Fruit fly (Drosophila melanogaster) whole organism, pupa: Measurements from ENCODE around the gene CG15772.

Source experiments
- CG10348 ChIP-seq: fragments of 200-800 bp; sonication (Bioruptor generic); IDR thresholded peaks from 2 replicates; pipeline ENCODE4 v1.3.6; 2022; ENCODE audit warnings: missing biosample characterization, missing genetic modification characterization
- CG12605 ChIP-seq: fragments of 200-800 bp; sonication (Bioruptor generic); IDR thresholded peaks from 2 replicates; pipeline ENCODE4 v1.3.6; 2022; ENCODE audit warnings: missing biosample characterization, missing genetic modification characterization
- CG13204 ChIP-seq: fragments of 200-800 bp; sonication (Bioruptor generic); optimal IDR thresholded peaks from 2 replicates; lab custom pipeline; 2018; ENCODE audit warnings: missing biosample characterization, mild to moderate bottlenecking, missing genetic modification characterization, moderate library complexity
- CG14655 ChIP-seq: fragments of 200-800 bp; sonication (Bioruptor generic); optimal IDR thresholded peaks from 3 replicates; lab custom pipeline; 2017; ENCODE audit warnings: mild to moderate bottlenecking, missing biosample characterization, missing genetic modification reagents, missing genetic modification characterization
- CG15710 ChIP-seq: fragments of 200-800 bp; sonication (Bioruptor generic); optimal IDR thresholded peaks from 2 replicates; lab custom pipeline; 2018; ENCODE audit warnings: missing biosample characterization, mild to moderate bottlenecking, missing genetic modification characterization, moderate library complexity
- CG17806 ChIP-seq: fragments of 200-800 bp; sonication (Bioruptor generic); optimal IDR thresholded peaks from 2 replicates; lab custom pipeline; 2018; ENCODE audit warnings: missing biosample characterization, mild to moderate bottlenecking, missing genetic modification characterization, moderate library complexity
- CG32121 ChIP-seq: fragments of 200-800 bp; sonication (Bioruptor generic); IDR thresholded peaks from 2 replicates; pipeline ENCODE4 v1.3.6; 2022; ENCODE audit warnings: missing biosample characterization, missing genetic modification characterization
- CG34367 ChIP-seq: fragments of 200-800 bp; sonication (Bioruptor generic); optimal IDR thresholded peaks from 2 replicates; lab custom pipeline; 2018; ENCODE audit warnings: missing biosample characterization, mild to moderate bottlenecking, missing genetic modification characterization
- CG4496 ChIP-seq: fragments of 200-800 bp; sonication (Bioruptor generic); IDR thresholded peaks from 3 replicates; pipeline ENCODE4 v1.3.6; 2022; ENCODE audit warnings: missing biosample characterization, missing genetic modification characterization
- CG8159 ChIP-seq: fragments of 200-800 bp; sonication (Bioruptor generic); optimal IDR thresholded peaks from 3 replicates; lab custom pipeline; 2018; ENCODE audit warnings: missing biosample characterization, mild to moderate bottlenecking, missing genetic modification characterization, moderate library complexity
- CG8301 ChIP-seq: fragments of 200-800 bp; sonication (Bioruptor generic); optimal IDR thresholded peaks from 2 replicates; lab custom pipeline; 2018; ENCODE audit warnings: missing biosample characterization, mild to moderate bottlenecking, missing genetic modification characterization
- CG9948 ChIP-seq: fragments of 200-800 bp; sonication (Bioruptor generic); optimal IDR thresholded peaks from 2 replicates; lab custom pipeline; 2018; ENCODE audit warnings: missing biosample characterization, mild to moderate bottlenecking, missing genetic modification characterization, moderate library complexity
- D1 ChIP-seq: fragments of 200-800 bp; sonication (Bioruptor generic); optimal IDR thresholded peaks from 2 replicates; lab custom pipeline; 2018; ENCODE audit warnings: missing biosample characterization, mild to moderate bottlenecking, missing genetic modification characterization, moderate library complexity
- EcR ChIP-seq: fragments of 200-800 bp; sonication (Bioruptor generic); optimal IDR thresholded peaks from 3 replicates; lab custom pipeline; 2019; ENCODE audit warnings: missing biosample characterization, missing genetic modification characterization, mild to moderate bottlenecking, moderate library complexity, missing genetic modification reagents
- Ets98B ChIP-seq: fragments of 200-800 bp; sonication (Bioruptor generic); IDR thresholded peaks from 2 replicates; pipeline ENCODE4 v1.3.6; 2022; ENCODE audit warnings: missing biosample characterization, missing genetic modification characterization
- Pif1A ChIP-seq: fragments of 200-800 bp; sonication (Bioruptor generic); optimal IDR thresholded peaks from 3 replicates; lab custom pipeline; 2016; ENCODE audit warnings: missing biosample characterization, missing genetic modification characterization
- Pif1B ChIP-seq: fragments of 200-800 bp; sonication (Bioruptor generic); optimal IDR thresholded peaks from 3 replicates; lab custom pipeline; 2016; ENCODE audit warnings: missing biosample characterization, missing genetic modification characterization
- Snoo ChIP-seq: fragments of 200-800 bp; sonication (Bioruptor generic); optimal IDR thresholded peaks from 3 replicates; lab custom pipeline; 2017; ENCODE audit warnings: missing biosample characterization, mild to moderate bottlenecking, missing genetic modification characterization, inconsistent platforms
- fd96Ca ChIP-seq: fragments of 200-800 bp; sonication (Bioruptor generic); IDR thresholded peaks from 3 replicates; pipeline ENCODE4 v1.3.6; 2022; ENCODE audit warnings: missing biosample characterization, missing genetic modification characterization
- gl ChIP-seq: fragments of 200-800 bp; sonication (Bioruptor generic); optimal IDR thresholded peaks from 2 replicates; lab custom pipeline; 2018; ENCODE audit warnings: missing biosample characterization, mild to moderate bottlenecking, missing genetic modification characterization
- rn ChIP-seq: fragments of 200-800 bp; sonication (Bioruptor generic); IDR thresholded peaks from 2 replicates; pipeline ENCODE4 v1.3.6; 2022; ENCODE audit warnings: missing biosample characterization, missing genetic modification characterization

The CG15772 gene

dm6 chrX:5781520-5781919 lies 29.5 kb downstream of the CG15772 start, which contains the start of gene CG3108:
Gene CG3108, minus strand, starts transcription at chrX:5781620.
- no peak for TF ChIP-seq D1 (tag; lab: Kevin White, UChicago)
- no peak for TF ChIP-seq Snoo (tag; lab: Kevin White, UChicago)
- TF ChIP-seq CG8301 (tag; lab: Kevin White, UChicago) = no peak
- no peak for TF ChIP-seq CG32121 (GFP tag; lab: Robert Waterston, UW)
- TF ChIP-seq CG13204 (GFP tag; lab: Kevin White, UChicago) = no peak
- no peak for TF ChIP-seq gl
- TF ChIP-seq CG10348 (GFP tag; lab: Robert Waterston, UW) = no peak
- TF ChIP-seq CG14655 (GFP tag; lab: Kevin White, UChicago) = no peak
- no peak for TF ChIP-seq CG12605
- TF ChIP-seq CG9948 (tag; lab: Kevin White, UChicago) = no peak
- TF ChIP-seq EcR (GFP tag; lab: Kevin White, UChicago) = no peak
- no peak for TF ChIP-seq rn (GFP tag; lab: Robert Waterston, UW)

dm6 chrX:5783260-5784040 lies 31.4 kb downstream of the CG15772 start:
- TF ChIP-seq Ets98B = peak; percentile 71
- TF ChIP-seq CG13204 (GFP tag; lab: Kevin White, UChicago) = peak; percentile 6
- TF ChIP-seq CG17806 = no peak
- TF ChIP-seq CG8159 (tag; lab: Kevin White, UChicago) = peak; percentile 49
- peak; percentile 43 for TF ChIP-seq CG8301 (tag; lab: Kevin White, UChicago)
- TF ChIP-seq CG34367 = peak; percentile 40
- TF ChIP-seq CG10348 (GFP tag; lab: Robert Waterston, UW) = no peak
- TF ChIP-seq CG15710 (tag; lab: Kevin White, UChicago) = peak; percentile 41
- TF ChIP-seq D1 (tag; lab: Kevin White, UChicago) = no peak
- peak; percentile 70 for TF ChIP-seq Snoo (tag; lab: Kevin White, UChicago)
- peak; percentile 52 for TF ChIP-seq CG14655 (GFP tag; lab: Kevin White, UChicago)
- TF ChIP-seq fd96Ca = peak; percentile 78
- TF ChIP-seq CG9948 (tag; lab: Kevin White, UChicago) = peak; percentile 50
- TF ChIP-seq rn (GFP tag; lab: Robert Waterston, UW) = no peak
- TF ChIP-seq Pif1B (GFP tag; lab: Kevin White, UChicago) = peak; percentile 66
- TF ChIP-seq Pif1A (GFP tag; lab: Kevin White, UChicago) = peak; percentile 56
- peak; percentile 58 for TF ChIP-seq CG32121 (GFP tag; lab: Robert Waterston, UW)
- TF ChIP-seq CG12605 = no peak
- no peak for TF ChIP-seq gl
- TF ChIP-seq CG4496 (GFP tag; lab: Robert Waterston, UW) = peak; percentile 65; the same call in 2 of the 3 replicates
- no peak for TF ChIP-seq EcR (GFP tag; lab: Kevin White, UChicago)

dm6 chrX:5786559-5786958 lies 34.5 kb downstream of the CG15772 start:
- TF ChIP-seq Ets98B (peak; percentile 84), CG8301 (tag; lab: Kevin White, UChicago) (no peak), CG15710 (tag; lab: Kevin White, UChicago) (peak; percentile 48), CG32121 (GFP tag; lab: Robert Waterston, UW) (peak; percentile 87), Snoo (tag; lab: Kevin White, UChicago) (no peak), CG13204 (GFP tag; lab: Kevin White, UChicago) (no peak), CG14655 (GFP tag; lab: Kevin White, UChicago) (peak; percentile 11), Pif1A (GFP tag; lab: Kevin White, UChicago) (peak; percentile 83), rn (GFP tag; lab: Robert Waterston, UW) (0 out of 2 replicates have a peak, but pooled peaks have one; percentile 45), D1 (tag; lab: Kevin White, UChicago) (no peak), CG9948 (tag; lab: Kevin White, UChicago) (peak; percentile 47), fd96Ca (peak; percentile 77), CG4496 (GFP tag; lab: Robert Waterston, UW) (peak; percentile 84), Pif1B (GFP tag; lab: Kevin White, UChicago) (peak; percentile 68), CG12605 (peak; percentile 82), CG10348 (GFP tag; lab: Robert Waterston, UW) (0 out of 2 replicates have a peak, but pooled peaks have one; percentile 10)
- TF ChIP-seq, all 21 proteins: peak for 12

- no peak for TF ChIP-seq CG34367
- TF ChIP-seq D1 (tag; lab: Kevin White, UChicago) = no peak
- no peak for TF ChIP-seq CG10348 (GFP tag; lab: Robert Waterston, UW)
- TF ChIP-seq gl = no peak
- no peak for TF ChIP-seq CG4496 (GFP tag; lab: Robert Waterston, UW)
- no peak for TF ChIP-seq CG15710 (tag; lab: Kevin White, UChicago)
- TF ChIP-seq CG8159 (tag; lab: Kevin White, UChicago) = no peak
Observed at dm6 chrX:5789187-5789586, 37.1 kb downstream of the CG15772 start, which contains the start of gene CG15767. Gene CG15767, plus strand, starts transcription at chrX:5789487.

dm6 chrX:5791840-5792239 lies 39.8 kb downstream of the CG15772 start, which contains the start of gene CG12239:
Gene CG12239, plus strand, starts transcription at chrX:5792140.
- TF ChIP-seq CG17806 (no peak), fd96Ca (no peak), CG12605 (no peak), CG13204 (GFP tag; lab: Kevin White, UChicago) (no peak)

- TF ChIP-seq CG4496 (GFP tag; lab: Robert Waterston, UW) = peak; percentile 21; the same call in 1 of the 3 replicates
- TF ChIP-seq CG12605 = no peak
Observed at dm6 chrX:5800634-5801033, 48.6 kb downstream of the CG15772 start.
